Fruit fly (Drosophila melanogaster) whole organism, embryonic: Measurements from ENCODE around the gene CG31431.

Source experiments
- Asciz ChIP-seq: fragments of 200-800 bp; sonication (Bioruptor generic); optimal IDR thresholded peaks from 2 replicates; lab custom pipeline; 2017; ENCODE audit warnings: missing biosample characterization, mild to moderate bottlenecking, missing genetic modification characterization, missing genetic modification reagents
- CG11398 ChIP-seq: fragments of 200-800 bp; sonication (Bioruptor generic); optimal IDR thresholded peaks from 2 replicates; lab custom pipeline; 2016; ENCODE audit warnings: missing biosample characterization, missing genetic modification characterization
- CG11456 ChIP-seq: fragments of 200-800 bp; sonication (Bioruptor generic); IDR thresholded peaks from 3 replicates; pipeline ENCODE4 v1.3.6; 2022; ENCODE audit warnings: missing biosample characterization, missing genetic modification characterization
- CG12236 ChIP-seq: fragments of 200-800 bp; sonication (Bioruptor generic); optimal IDR thresholded peaks from 2 replicates; lab custom pipeline; 2016; ENCODE audit warnings: missing biosample characterization, missing genetic modification characterization
- CG13424 ChIP-seq: fragments of 200-800 bp; sonication (Bioruptor generic); optimal IDR thresholded peaks from 2 replicates; lab custom pipeline; 2019; ENCODE audit warnings: missing biosample characterization, mild to moderate bottlenecking, missing genetic modification characterization, moderate library complexity
- CG13894 ChIP-seq: fragments of 200-800 bp; sonication (Bioruptor generic); optimal IDR thresholded peaks from 3 replicates; lab custom pipeline; 2018; ENCODE audit warnings: missing biosample characterization, mild to moderate bottlenecking, missing genetic modification characterization, moderate library complexity
- CG14965 ChIP-seq: fragments of 200-800 bp; sonication (Bioruptor generic); optimal IDR thresholded peaks from 2 replicates; lab custom pipeline; 2016; ENCODE audit warnings: missing biosample characterization, missing genetic modification characterization, borderline replicate concordance
- CG15073 ChIP-seq: fragments of 200-800 bp; sonication (Bioruptor generic); optimal IDR thresholded peaks from 2 replicates; lab custom pipeline; 2016; ENCODE audit warnings: missing biosample characterization, missing genetic modification characterization
- CG1529 ChIP-seq: fragments of 200-800 bp; sonication (Bioruptor generic); optimal IDR thresholded peaks from 3 replicates; lab custom pipeline; 2018; ENCODE audit warnings: missing biosample characterization, missing genetic modification characterization
- CG15479 ChIP-seq: fragments of 200-800 bp; sonication (Bioruptor generic); optimal IDR thresholded peaks from 3 replicates; lab custom pipeline; 2019; ENCODE audit warnings: missing biosample characterization, mild to moderate bottlenecking, missing genetic modification characterization, moderate library complexity
- CG1603 ChIP-seq: fragments of 200-800 bp; sonication (Bioruptor generic); optimal IDR thresholded peaks from 2 replicates; lab custom pipeline; 2019; ENCODE audit warnings: missing biosample characterization, mild to moderate bottlenecking, missing genetic modification characterization, moderate library complexity
- CG16779 ChIP-seq: fragments of 200-800 bp; sonication (Bioruptor generic); IDR thresholded peaks from 2 replicates; pipeline ENCODE4 v1.3.6; 2022; ENCODE audit warnings: missing biosample characterization, missing genetic modification characterization
- CG18619 ChIP-seq: fragments of 200-800 bp; sonication (Bioruptor generic); optimal IDR thresholded peaks from 3 replicates; lab custom pipeline; 2017; ENCODE audit warnings: missing biosample characterization, mild to moderate bottlenecking, missing genetic modification characterization
- CG2678 ChIP-seq: fragments of 200-800 bp; sonication (Bioruptor generic); optimal IDR thresholded peaks from 3 replicates; lab custom pipeline; 2019; ENCODE audit warnings: missing biosample characterization, mild to moderate bottlenecking, missing genetic modification characterization, moderate library complexity
- CG31441 ChIP-seq: fragments of 200-800 bp; sonication (Bioruptor generic); IDR thresholded peaks from 2 replicates; pipeline ENCODE4 v1.3.6; 2022; ENCODE audit warnings: missing biosample characterization, missing genetic modification characterization
- CG3407 ChIP-seq: fragments of 200-800 bp; sonication (Bioruptor generic); optimal IDR thresholded peaks from 2 replicates; lab custom pipeline; 2018; ENCODE audit warnings: missing biosample characterization, mild to moderate bottlenecking, missing genetic modification characterization
- CG6791 ChIP-seq: fragments of 200-800 bp; sonication (Bioruptor generic); IDR thresholded peaks from 3 replicates; pipeline ENCODE4 v1.3.6; 2022; ENCODE audit warnings: missing biosample characterization, missing genetic modification characterization; ENCODE audit not compliant: partially characterized antibody
- CG7556 ChIP-seq: fragments of 200-800 bp; sonication (Bioruptor generic); optimal IDR thresholded peaks from 2 replicates; lab custom pipeline; 2017; ENCODE audit warnings: missing biosample characterization, mild to moderate bottlenecking, missing genetic modification characterization
- CG9727 ChIP-seq: fragments of 200-800 bp; sonication (Bioruptor generic); optimal IDR thresholded peaks from 3 replicates; lab custom pipeline; 2017; ENCODE audit warnings: missing biosample characterization, mild to moderate bottlenecking, missing genetic modification characterization
- D ChIP-seq, 2 experiments: fragments of 200-800 bp in 1 of 2; fragments of >200 bp in 1 of 2; sonication (Bioruptor generic) in 1 of 2; optimal IDR thresholded peaks; 2 replicates in 1 of 2; 3 replicates in 1 of 2; lab custom pipeline; 2017; ENCODE audit warnings: mild to moderate bottlenecking in 1 of 2, missing biosample characterization in 1 of 2, missing genetic modification characterization in 1 of 2, missing genetic modification reagents in 1 of 2
- Dip2 ChIP-seq: fragments of 200-800 bp; sonication (Bioruptor generic); IDR thresholded peaks from 2 replicates; pipeline ENCODE4 v1.3.6; 2022; ENCODE audit warnings: missing biosample characterization, missing genetic modification characterization
- Dref ChIP-seq: fragments of 200-800 bp; sonication (Bioruptor generic); IDR thresholded peaks from 2 replicates; pipeline ENCODE4 v1.3.6; 2022; ENCODE audit warnings: missing biosample characterization, missing genetic modification characterization
- E2f2 ChIP-seq: fragments of 200-800 bp; sonication (Bioruptor generic); IDR thresholded peaks from 2 replicates; pipeline ENCODE4 v1.3.6; 2022; ENCODE audit warnings: missing biosample characterization, missing genetic modification characterization
- Eip74EF ChIP-seq, 2 experiments: fragments of 200-800 bp in 1 of 2; fragments of >200 bp in 1 of 2; sonication (Bioruptor generic) in 1 of 2; optimal IDR thresholded peaks; 2 replicates each; lab custom pipeline; 2017 to 2019; ENCODE audit warnings: missing biosample characterization in 2 of 2, missing genetic modification characterization in 2 of 2, mild to moderate bottlenecking in 1 of 2, moderate library complexity in 1 of 2
- Elba2 ChIP-seq: fragments of 200-800 bp; sonication (Bioruptor generic); optimal IDR thresholded peaks from 3 replicates; lab custom pipeline; 2016; ENCODE audit warnings: missing biosample characterization, missing genetic modification characterization
- Ets65A ChIP-seq: fragments of 200-800 bp; sonication (Bioruptor generic); peaks from one replicate; lab custom pipeline; 2016; ENCODE audit warnings: missing biosample characterization, missing genetic modification characterization
- Gsc ChIP-seq: fragments of 200-800 bp; sonication (Bioruptor generic); IDR thresholded peaks from 2 replicates; pipeline ENCODE4 v1.3.6; 2022; ENCODE audit warnings: missing biosample characterization, missing genetic modification characterization
- H15 ChIP-seq: fragments of 200-800 bp; sonication (Bioruptor generic); IDR thresholded peaks from 3 replicates; pipeline ENCODE4 v1.3.6; 2022; ENCODE audit warnings: missing biosample characterization, missing genetic modification characterization
- HLH4C ChIP-seq: fragments of 200-800 bp; sonication (Bioruptor generic); IDR thresholded peaks from 3 replicates; pipeline ENCODE4 v1.3.6; 2022; ENCODE audit warnings: missing biosample characterization, missing genetic modification characterization; ENCODE audit not compliant: partially characterized antibody
- HLH54F ChIP-seq: fragments of 200-800 bp; sonication (Bioruptor generic); optimal IDR thresholded peaks from 3 replicates; lab custom pipeline; 2016; ENCODE audit warnings: missing biosample characterization, missing genetic modification characterization
- Hr51 ChIP-seq, 2 experiments: fragments of 200-800 bp; sonication (Bioruptor generic); optimal IDR thresholded peaks; 2 replicates in 1 of 2; 3 replicates in 1 of 2; lab custom pipeline; 2016 to 2018; ENCODE audit warnings: missing biosample characterization in 2 of 2, missing genetic modification characterization in 2 of 2, mild to moderate bottlenecking in 1 of 2, moderate library complexity in 1 of 2
- Oli ChIP-seq: fragments of 200-800 bp; sonication (Bioruptor generic); optimal IDR thresholded peaks from 2 replicates; lab custom pipeline; 2018; ENCODE audit warnings: missing biosample characterization, mild to moderate bottlenecking, missing genetic modification characterization, moderate library complexity
- Xbp1 ChIP-seq: fragments of 200-800 bp; sonication (Bioruptor generic); optimal IDR thresholded peaks from 3 replicates; lab custom pipeline; 2016; ENCODE audit warnings: missing biosample characterization, mild to moderate bottlenecking, missing genetic modification characterization
- ase ChIP-seq: fragments of 200-800 bp; sonication (Bioruptor generic); IDR thresholded peaks from 3 replicates; pipeline ENCODE4 v1.3.6; 2022; ENCODE audit warnings: missing biosample characterization, missing genetic modification characterization
- bowl ChIP-seq: fragments of 200-800 bp; sonication (Bioruptor generic); IDR thresholded peaks from 2 replicates; pipeline ENCODE4 v1.3.6; 2022; ENCODE audit warnings: missing biosample characterization, missing genetic modification characterization
- caup ChIP-seq: fragments of 200-800 bp; sonication (Bioruptor generic); optimal IDR thresholded peaks from 3 replicates; lab custom pipeline; 2017; ENCODE audit warnings: missing biosample characterization, mild to moderate bottlenecking, missing genetic modification characterization, moderate library complexity; ENCODE audit not compliant: severe bottlenecking
- crol ChIP-seq: fragments of 200-800 bp; sonication (Bioruptor generic); IDR thresholded peaks from 2 replicates; pipeline ENCODE4 v1.3.6; 2022; ENCODE audit warnings: missing biosample characterization, missing genetic modification characterization
- en ChIP-seq: fragments of 200-800 bp; sonication (Bioruptor generic); optimal IDR thresholded peaks from 2 replicates; lab custom pipeline; 2016; ENCODE audit warnings: missing biosample characterization, missing genetic modification characterization
- gfzf ChIP-seq: fragments of 200-800 bp; sonication (Bioruptor generic); optimal IDR thresholded peaks from 2 replicates; lab custom pipeline; 2016; ENCODE audit warnings: missing biosample characterization, mild to moderate bottlenecking, missing genetic modification characterization, moderate library complexity
- grn ChIP-seq: fragments of 200-800 bp; sonication (Bioruptor generic); optimal IDR thresholded peaks from 3 replicates; lab custom pipeline; 2017; ENCODE audit warnings: missing biosample characterization, missing genetic modification characterization
- h ChIP-seq: fragments of >200 bp; optimal IDR thresholded peaks from 2 replicates; lab custom pipeline; 2017
- hb ChIP-seq: fragments of 200-800 bp; sonication (Bioruptor generic); IDR thresholded peaks from 3 replicates; pipeline ENCODE4 v1.3.6; 2022; ENCODE audit warnings: missing biosample characterization, missing genetic modification characterization; ENCODE audit not compliant: partially characterized antibody
- lab ChIP-seq: fragments of 200-800 bp; sonication (Bioruptor generic); optimal IDR thresholded peaks from 3 replicates; lab custom pipeline; 2017; ENCODE audit warnings: missing biosample characterization, missing genetic modification characterization, mild to moderate bottlenecking, moderate library complexity, missing genetic modification reagents
- mam ChIP-seq: fragments of 200-800 bp; sonication (Bioruptor generic); optimal IDR thresholded peaks from 3 replicates; lab custom pipeline; 2016; ENCODE audit warnings: missing biosample characterization, missing genetic modification characterization
- pfk ChIP-seq: fragments of 200-800 bp; sonication (Bioruptor generic); optimal IDR thresholded peaks from 2 replicates; lab custom pipeline; 2018; ENCODE audit warnings: missing biosample characterization, mild to moderate bottlenecking, missing genetic modification characterization, moderate library complexity
- pzg ChIP-seq: fragments of 200-800 bp; sonication (Bioruptor generic); optimal IDR thresholded peaks from 3 replicates; lab custom pipeline; 2018; ENCODE audit warnings: missing biosample characterization, mild to moderate bottlenecking, missing genetic modification characterization, moderate library complexity
- stwl ChIP-seq: fragments of 200-800 bp; sonication (Bioruptor generic); optimal IDR thresholded peaks from 3 replicates; lab custom pipeline; 2018; ENCODE audit warnings: missing biosample characterization, mild to moderate bottlenecking, missing genetic modification characterization, moderate library complexity
- tap ChIP-seq: fragments of 200-800 bp; optimal IDR thresholded peaks from 3 replicates; lab custom pipeline; 2019; ENCODE audit warnings: missing biosample characterization, mild to moderate bottlenecking, missing genetic modification characterization, moderate library complexity
- vfl ChIP-seq: fragments of 200-800 bp; sonication (Bioruptor generic); optimal IDR thresholded peaks from 2 replicates; lab custom pipeline; 2016; ENCODE audit warnings: missing biosample characterization, missing genetic modification characterization

CG31431 gene

DNA sequence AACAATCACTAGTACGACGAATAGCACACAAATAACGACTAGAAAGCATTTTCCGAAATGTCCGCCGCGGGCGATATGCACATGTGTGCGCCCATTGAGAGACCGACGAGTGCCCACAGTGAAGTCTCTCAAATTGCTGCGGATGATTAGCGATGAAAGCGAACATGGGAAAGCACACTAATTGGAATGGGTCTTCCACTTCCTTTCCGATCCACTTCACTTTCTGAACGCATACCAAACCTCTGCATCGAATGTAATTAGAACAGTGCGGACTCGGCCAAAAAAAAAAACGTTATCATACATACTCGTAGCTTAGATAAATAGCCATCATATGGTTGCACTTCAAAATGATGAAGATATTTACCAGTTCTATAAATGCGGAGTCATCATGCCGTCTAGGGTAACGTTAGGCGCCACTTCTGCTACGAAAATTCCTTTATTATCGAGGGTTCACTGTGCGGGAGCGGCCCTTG is 20.5 kb upstream of the CG31431 start (continued):
- TF ChIP-seq pfk (GFP tag; lab: Kevin White, UChicago) (no peak), crol (GFP tag; lab: Robert Waterston, UW) (0 out of 2 replicates have a peak, but pooled peaks have one; percentile 24), grn (GFP tag; lab: Kevin White, UChicago) (peak; percentile 6), CG13894 (tag; lab: Kevin White, UChicago) (no peak), Eip74EF (GFP tag; optimal IDR thresholded peaks at IDR 0.05; lab: Kevin White, UChicago) (no peak), CG3407 (GFP tag; lab: Kevin White, UChicago) (peak; percentile 20), Dref (GFP tag; lab: Robert Waterston, UW) (no peak), CG15073 (GFP tag; lab: Kevin White, UChicago) (no peak), hb (no peak), CG1603 (tag; lab: Kevin White, UChicago) (peak; percentile 38), HLH54F (GFP tag; lab: Kevin White, UChicago) (peak; percentile 37), CG16779 (GFP tag; lab: Robert Waterston, UW) (no peak), H15 (GFP tag; lab: Robert Waterston, UW) (peak; percentile 23; the same call in 1 of the 3 replicates), ase (GFP tag; lab: Robert Waterston, UW) (0 out of 3 replicates have a peak, but pooled peaks have one; percentile 30), CG11456 (GFP tag; lab: Robert Waterston, UW) (no peak), en (no peak), CG11398 (GFP tag; lab: Kevin White, UChicago) (peak; percentile 40), CG1529 (peak; percentile 19), Oli (tag; lab: Kevin White, UChicago) (peak; percentile 51), E2f2 (GFP tag; lab: Robert Waterston, UW) (no peak), CG18619 (GFP tag; lab: Kevin White, UChicago) (peak; percentile 21), h (lab: Kevin White, UChicago) (no peak), CG6791 (GFP tag; lab: Robert Waterston, UW) (no peak), tap (no peak), HLH4C (GFP tag; lab: Robert Waterston, UW) (no peak), mam (GFP tag; lab: Kevin White, UChicago) (peak; percentile 20), gfzf (GFP tag; lab: Kevin White, UChicago) (no peak), CG2678 (peak; percentile 45), D (optimal IDR thresholded peaks at IDR 0.05; lab: Kevin White, UChicago) (no peak), D (GFP tag; optimal IDR thresholded peaks at IDR 0.05; lab: Kevin White, UChicago) (peak; percentile 41), CG7556 (GFP tag; lab: Kevin White, UChicago) (peak; percentile 51), Dip2 (GFP tag; lab: Robert Waterston, UW) (no peak), CG15479 (GFP tag; lab: Kevin White, UChicago) (no peak), Xbp1 (GFP tag; lab: Kevin White, UChicago) (peak; percentile 59), pzg (GFP tag; lab: Kevin White, UChicago) (no peak), caup (GFP tag; lab: Kevin White, UChicago) (no peak), Ets65A (peak; percentile 89), vfl (no peak), Gsc (GFP tag; lab: Robert Waterston, UW) (no peak), CG9727 (GFP tag; lab: Kevin White, UChicago) (peak; percentile 23), CG13424 (tag; lab: Kevin White, UChicago) (peak; percentile 57), lab (GFP tag; lab: Kevin White, UChicago) (peak; percentile 38), Elba2 (GFP tag; lab: Kevin White, UChicago) (no peak), CG31441 (GFP tag; lab: Robert Waterston, UW) (peak; percentile 50; the same call in 1 of the 2 replicates), Asciz (GFP tag; lab: Kevin White, UChicago) (no peak), stwl (tag; lab: Kevin White, UChicago) (no peak), CG14965 (GFP tag; lab: Kevin White, UChicago) (no peak), CG12236 (no peak), bowl (GFP tag; lab: Robert Waterston, UW) (no peak), Hr51 (GFP tag; optimal IDR thresholded peaks at IDR 0.05; lab: Kevin White, UChicago) (peak; percentile 34 to 38)
